Worm (Caenorhabditis elegans): ENCODE results near the gene C51E3.9.

Gene C51E3.9

DNA sequence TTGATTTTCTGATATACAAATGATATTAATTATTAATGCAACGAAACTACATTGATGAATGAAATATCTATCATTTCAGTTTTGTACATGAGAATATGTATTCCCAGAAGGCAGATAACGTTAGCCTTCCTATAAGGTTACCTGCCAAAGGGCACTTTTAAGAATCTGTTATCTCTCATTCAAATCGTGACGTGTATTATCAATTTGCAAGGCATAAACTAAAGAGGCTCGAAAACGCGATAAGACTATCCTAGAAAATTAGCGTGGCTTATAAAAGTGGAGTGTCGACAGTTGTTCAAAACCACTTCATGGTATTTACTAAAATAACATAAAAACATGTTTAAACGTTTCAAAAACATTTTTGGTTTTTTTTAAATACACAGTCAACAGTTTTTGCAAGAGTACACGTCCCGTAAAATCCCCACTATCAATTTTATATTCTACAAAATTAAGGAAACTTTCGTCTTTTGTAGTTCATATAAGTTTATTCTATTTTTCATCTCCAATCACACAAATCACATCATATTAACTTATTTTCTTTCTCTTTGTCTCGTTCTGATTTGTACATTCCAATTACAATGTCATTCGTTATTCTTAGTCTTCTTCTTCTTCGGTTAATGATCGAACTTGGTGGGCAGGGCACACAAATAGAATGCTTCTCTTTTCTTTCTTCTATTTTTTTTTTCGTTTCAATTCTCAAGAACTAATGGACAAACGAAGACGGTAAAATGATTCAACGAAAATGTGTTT, 20.8 kb upstream of the C51E3.9 start, which contains the start of gene C08B6.10:
C08B6.10 (plus strand) TSS at position 700 of the 750 bp plus-strand sequence.
- no peak for TF ChIP-seq B0019.2 (GFP tag; conservative IDR thresholded peaks at IDR 0.05)
- TF ChIP-seq sptf-2 (GFP tag; optimal IDR thresholded peaks at IDR 0.05) = no peak
- no peak for TF ChIP-seq ceh-100 (GFP tag; IDR thresholded peaks at IDR 0.05)
- no peak for TF ChIP-seq F55B11.4 (tag; optimal IDR thresholded peaks at IDR 0.05; ENCODE audit: borderline replicate concordance, insufficient read depth)
- TF ChIP-seq ztf-18 (tag; optimal IDR thresholded peaks at IDR 0.05) = no peak
- no peak for TF ChIP-seq Y53F4B.3 (GFP tag; IDR thresholded peaks at IDR 0.05)
- no peak for TF ChIP-seq T26A5.8 (tag; optimal IDR thresholded peaks at IDR 0.05)

DNA sequence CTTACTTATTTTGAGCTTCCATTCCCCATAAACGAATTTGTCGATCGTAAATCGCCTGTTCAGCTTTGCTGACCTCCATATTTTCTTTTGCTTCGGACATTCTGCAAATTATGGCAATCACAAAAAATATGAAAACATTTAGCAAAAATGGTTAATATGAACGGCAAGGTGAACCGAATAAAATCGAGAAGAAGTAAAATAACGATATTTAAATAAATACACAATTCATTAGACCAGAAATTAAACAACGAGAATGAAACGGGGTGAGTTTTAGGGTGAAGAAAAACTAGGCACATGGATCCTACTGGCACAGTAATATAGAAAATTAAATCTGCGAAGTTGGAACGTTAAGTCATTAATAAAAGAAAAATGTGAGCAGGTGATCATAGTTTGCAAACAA, 15.6 kb upstream of the C51E3.9 start, which contains the start of gene aos-1:
aos-1 (minus strand) TSS at position 101 of the 400 bp plus-strand sequence.
- TF ChIP-seq hmg-1.2 (GFP tag; IDR thresholded peaks at IDR 0.05) (no peak), ceh-91 (GFP tag; IDR thresholded peaks at IDR 0.05) (no peak), rec-8 (tag; optimal IDR thresholded peaks at IDR 0.05) (no peak), Y95B8A.8 (GFP tag; IDR thresholded peaks at IDR 0.05) (no peak)

ce11 chrV:10133277-10133676, 12.5 kb upstream of the C51E3.9 start:
- TF ChIP-seq zfh-2 (GFP tag; conservative IDR thresholded peaks at IDR 0.05) = peak; percentile 64
- no peak for TF ChIP-seq madf-3 (GFP tag; IDR thresholded peaks at IDR 0.05)

ce11 chrV:10134077-10134693, 11.6 kb upstream of the C51E3.9 start, which contains the start of the genes C08B6.18, wdr-20 and C08B6.8:
Gene C08B6.18, minus strand, starts transcription at chrV:10134127.
Gene wdr-20, minus strand, starts transcription at chrV:10134158.
Gene C08B6.8, plus strand, starts transcription at chrV:10134643.
- TF ChIP-seq ztf-25 (GFP tag; IDR thresholded peaks at IDR 0.05) = no peak
- TF ChIP-seq snpc-4 (GFP tag; optimal IDR thresholded peaks at IDR 0.05) = no peak
- peak in 1 of 4 experiments; percentile 35 for TF ChIP-seq snpc-4 (tag; optimal IDR thresholded peaks at IDR 0.05)
- TF ChIP-seq madf-3 (GFP tag; IDR thresholded peaks at IDR 0.05) = peak; percentile 89
- no peak for TF ChIP-seq lin-35 (GFP tag; optimal IDR thresholded peaks at IDR 0.05)
- no peak for TF ChIP-seq nfya-2 (GFP tag; IDR thresholded peaks at IDR 0.05)

DNA sequence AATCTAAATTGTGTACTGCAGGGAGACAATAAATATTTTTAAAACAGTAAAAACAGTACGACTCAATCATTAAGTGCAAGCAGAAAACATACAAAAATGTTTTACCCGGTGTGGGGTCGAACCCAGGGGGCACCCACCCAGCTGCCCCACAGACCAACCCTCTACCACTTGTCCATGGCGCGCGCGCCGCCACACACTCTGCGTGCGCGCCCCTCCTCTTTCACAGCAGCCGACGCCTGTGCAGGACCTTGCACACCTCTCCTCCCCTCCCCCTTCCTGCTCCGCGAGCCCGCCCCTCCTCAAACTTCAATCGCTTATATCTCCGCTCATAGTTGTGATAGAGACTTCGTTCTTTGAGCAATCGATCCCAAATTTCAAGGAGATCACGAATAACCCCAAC, 9.1 kb upstream of the C51E3.9 start:
- TF ChIP-seq egrh-3 (GFP tag; IDR thresholded peaks at IDR 0.05) = peak; percentile 99

DNA sequence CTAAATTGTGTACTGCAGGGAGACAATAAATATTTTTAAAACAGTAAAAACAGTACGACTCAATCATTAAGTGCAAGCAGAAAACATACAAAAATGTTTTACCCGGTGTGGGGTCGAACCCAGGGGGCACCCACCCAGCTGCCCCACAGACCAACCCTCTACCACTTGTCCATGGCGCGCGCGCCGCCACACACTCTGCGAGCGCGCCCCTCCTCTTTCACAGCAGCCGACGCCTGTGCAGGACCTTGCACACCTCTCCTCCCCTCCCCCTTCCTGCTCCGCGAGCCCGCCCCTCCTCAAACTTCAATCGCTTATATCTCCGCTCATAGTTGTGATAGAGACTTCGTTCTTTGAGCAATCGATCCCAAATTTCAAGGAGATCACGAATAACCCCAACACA, 7.2 kb upstream of the C51E3.9 start:
- TF ChIP-seq rcor-1 (GFP tag; IDR thresholded peaks at IDR 0.05) (peak; percentile 63), hsf-1 (GFP tag; IDR thresholded peaks at IDR 0.05) (peak; percentile 41; the same call in 1 of the 2 replicates), ekl-4 (GFP tag; IDR thresholded peaks at IDR 0.05) (0 out of 2 replicates have a peak, but pooled peaks have one; percentile 59), attf-6 (GFP tag; IDR thresholded peaks at IDR 0.05) (peak; percentile 71), Y53G8AR.9 (GFP tag; conservative IDR thresholded peaks at IDR 0.05) (0 out of 2 replicates have a peak, but pooled peaks have one; percentile 38), egrh-3 (GFP tag; IDR thresholded peaks at IDR 0.05) (peak; percentile 99), pbrm-1 (GFP tag; IDR thresholded peaks at IDR 0.05) (peak; percentile 92), mcd-1 (GFP tag; IDR thresholded peaks at IDR 0.05) (0 out of 2 replicates have a peak, but pooled peaks have one; percentile 33), D2030.7 (GFP tag; IDR thresholded peaks at IDR 0.05) (peak; percentile 51), F39B2.1 (GFP tag; IDR thresholded peaks at IDR 0.05) (0 out of 2 replicates have a peak, but pooled peaks have one; percentile 37), madf-3 (GFP tag; IDR thresholded peaks at IDR 0.05) (peak; percentile 88), madf-6 (GFP tag; IDR thresholded peaks at IDR 0.05) (peak; percentile 55; the same call in 1 of the 2 replicates), lin-26 (GFP tag; IDR thresholded peaks at IDR 0.05) (peak; percentile 99)

Data from whole organism, young adult.